Fruit fly (Drosophila melanogaster): ENCODE measurements around the gene Zcchc7.

DNA sequence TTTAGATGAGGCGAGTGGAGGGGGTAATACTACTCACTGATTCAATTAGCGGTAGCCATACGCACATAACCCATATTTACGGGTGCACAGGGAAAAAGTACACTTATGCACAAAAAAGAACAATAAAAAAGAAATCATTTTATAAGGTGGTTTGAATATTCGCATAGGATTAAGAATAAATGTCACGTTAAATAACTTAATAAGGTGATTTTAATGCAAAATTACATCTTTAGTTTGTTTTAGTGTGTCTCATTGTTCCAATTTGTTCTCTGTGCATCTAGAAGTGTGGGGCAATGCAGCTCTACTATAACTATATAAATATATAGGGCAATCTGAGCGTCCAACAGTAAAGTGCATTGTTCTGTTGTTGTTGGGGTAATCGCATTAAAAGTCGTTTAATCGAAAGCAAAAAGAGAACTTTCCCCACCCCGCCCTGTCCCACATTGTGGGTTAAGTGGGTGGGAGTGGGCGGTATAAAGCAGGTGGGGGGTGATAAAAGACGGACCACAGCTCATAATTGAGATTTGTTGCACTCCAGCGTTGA is 47.6 kb downstream of the Zcchc7 start:
- TF ChIP-seq usp (GFP tag; optimal IDR thresholded peaks at IDR 0.05) (no peak), psq (optimal IDR thresholded peaks at IDR 0.05) (no peak), pan (optimal IDR thresholded peaks at IDR 0.05) (no peak), CG8478 (optimal IDR thresholded peaks at IDR 0.05) (no peak), Dll (optimal IDR thresholded peaks at IDR 0.05) (no peak)

Measured in whole organism.